Worm (Caenorhabditis elegans): ENCODE measurements around the gene srd-15.

DNA sequence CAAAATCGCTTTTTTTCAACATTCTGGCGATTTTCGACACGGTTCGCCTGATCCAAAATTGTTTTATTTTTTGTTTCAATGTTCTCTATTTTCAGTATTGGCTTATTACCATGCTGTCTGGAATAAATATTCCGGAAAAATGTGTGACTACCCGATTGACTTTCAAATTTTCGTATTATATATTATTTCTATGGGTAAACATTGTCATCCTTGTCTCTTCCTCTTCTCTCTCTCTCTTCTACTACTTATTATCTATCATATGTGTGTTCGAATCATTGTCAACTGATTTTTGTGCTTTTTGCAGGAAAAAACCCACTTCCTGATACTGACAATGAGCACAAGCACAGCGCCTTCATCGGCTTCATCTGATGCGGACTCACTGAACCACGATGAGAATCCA lies 13.1 kb downstream of the srd-15 start, which contains the start of gene C04E6.7:
- TF ChIP-seq ref-1 (GFP tag; conservative IDR thresholded peaks at IDR 0.05): no peak
- TF ChIP-seq flt-1 (GFP tag; IDR thresholded peaks at IDR 0.05): no peak
- TF ChIP-seq ztf-29 (GFP tag; IDR thresholded peaks at IDR 0.05): no peak
- TF ChIP-seq klf-2 (GFP tag; conservative IDR thresholded peaks at IDR 0.05): no peak
- no peak for TF ChIP-seq tab-1 (GFP tag; IDR thresholded peaks at IDR 0.05)
- TF ChIP-seq cog-1 (tag; optimal IDR thresholded peaks at IDR 0.05): no peak

Measured in whole organism, midembryonic.